Fruit fly (Drosophila melanogaster): ENCODE data around the gene Cpr64Aa.

The Cpr64Aa gene

dm6 chr3L:4254301-4254834 is 45.4 kb upstream of the Cpr64Aa start, which contains the start of the genes ago and CG1265 (continued):
- TF ChIP-seq CG10654 (GFP tag; optimal IDR thresholded peaks at IDR 0.05) (peak; percentile 28), bowl (GFP tag; IDR thresholded peaks at IDR 0.05) (no peak), ewg (GFP tag; optimal IDR thresholded peaks at IDR 0.05) (peak; percentile 2), CG10209 (GFP tag; optimal IDR thresholded peaks at IDR 0.05) (peak; percentile 57), fu2 (GFP tag; optimal IDR thresholded peaks at IDR 0.05) (no peak), CG11695 (GFP tag; IDR thresholded peaks at IDR 0.05) (no peak), kay (GFP tag; optimal IDR thresholded peaks at IDR 0.05) (no peak), Gug (GFP tag; IDR thresholded peaks at IDR 0.05) (peak; percentile 55; the same call in 2 of the 4 replicates), crp (GFP tag; optimal IDR thresholded peaks at IDR 0.05) (no peak), CG13624 (GFP tag; optimal IDR thresholded peaks at IDR 0.05) (no peak), esg (GFP tag; conservative IDR thresholded peaks at IDR 0.05) (0 out of 2 replicates have a peak, but pooled peaks have one; percentile 7), fd3F (GFP tag; optimal IDR thresholded peaks at IDR 0.05) (no peak), sens (GFP tag) (peak; percentile 52), MTF-1 (GFP tag; optimal IDR thresholded peaks at IDR 0.05; ENCODE audit: borderline replicate concordance) (peak; percentile 2), Dek (tag; optimal IDR thresholded peaks at IDR 0.05) (peak; percentile 15), chn (GFP tag; optimal IDR thresholded peaks at IDR 0.05) (no peak), CG11696 (GFP tag; IDR thresholded peaks at IDR 0.05) (no peak), CG1602 (GFP tag; optimal IDR thresholded peaks at IDR 0.05) (peak; percentile 34), CG4360 (GFP tag; IDR thresholded peaks at IDR 0.05) (no peak), kni (GFP tag; optimal IDR thresholded peaks at IDR 0.05) (no peak), row (GFP tag; IDR thresholded peaks at IDR 0.05) (peak; percentile 87), sob (GFP tag; IDR thresholded peaks at IDR 0.05) (peak; percentile 15; the same call in 1 of the 2 replicates), CG7786 (GFP tag; optimal IDR thresholded peaks at IDR 0.05) (peak; percentile 24), Adf1 (GFP tag; IDR thresholded peaks at IDR 0.05) (no peak), dan (GFP tag; IDR thresholded peaks at IDR 0.05) (no peak), Scr (GFP tag; IDR thresholded peaks at IDR 0.05; ENCODE audit: partially characterized antibody) (peak; percentile 54), CG3281 (GFP tag; optimal IDR thresholded peaks at IDR 0.05) (peak; percentile 40), NFAT (GFP tag; IDR thresholded peaks at IDR 0.05) (peak; percentile 82), CG17359 (tag; optimal IDR thresholded peaks at IDR 0.05) (no peak), CG10565 (GFP tag; optimal IDR thresholded peaks at IDR 0.05) (no peak), CG9797 (GFP tag; optimal IDR thresholded peaks at IDR 0.05) (peak; percentile 46), hbn (GFP tag; IDR thresholded peaks at IDR 0.05; ENCODE audit: partially characterized antibody) (no peak), CG30403 (GFP tag; optimal IDR thresholded peaks at IDR 0.05) (peak; percentile 64), CG6683 (GFP tag; optimal IDR thresholded peaks at IDR 0.05) (no peak), CG8089 (GFP tag; optimal IDR thresholded peaks at IDR 0.05) (no peak), CG8924 (tag; optimal IDR thresholded peaks at IDR 0.05) (peak; percentile 58), schlank (tag; optimal IDR thresholded peaks at IDR 0.05) (no peak), bigmax (GFP tag; optimal IDR thresholded peaks at IDR 0.05) (no peak), CG12071 (GFP tag; optimal IDR thresholded peaks at IDR 0.05) (no peak), gsb (GFP tag; IDR thresholded peaks at IDR 0.05) (no peak), CG6272 (GFP tag; IDR thresholded peaks at IDR 0.05) (no peak; the same call in 1 of the 2 replicates), CG6854 (GFP tag; optimal IDR thresholded peaks at IDR 0.05) (no peak), CG1233 (GFP tag; optimal IDR thresholded peaks at IDR 0.05) (no peak), mld (GFP tag; IDR thresholded peaks at IDR 0.05; ENCODE audit: partially characterized antibody) (no peak), Ets97D (GFP tag; optimal IDR thresholded peaks at IDR 0.05) (peak; percentile 71), psq (GFP tag; optimal IDR thresholded peaks at IDR 0.05) (no peak), ci (GFP tag; IDR thresholded peaks at IDR 0.05) (peak; percentile 6; the same call in 1 of the 3 replicates), Nf-YB (GFP tag; optimal IDR thresholded peaks at IDR 0.05) (peak; percentile 5), Taf1 (GFP tag; IDR thresholded peaks at IDR 0.05) (peak; percentile 12; the same call in 1 of the 2 replicates), CG4854 (GFP tag; optimal IDR thresholded peaks at IDR 0.05) (no peak), Nf-YC (tag; optimal IDR thresholded peaks at IDR 0.05) (peak; percentile 62)

Data from whole organism, embryonic.